Worm (Caenorhabditis elegans) whole organism, midembryonic: Measurements from ENCODE around the gene ndab-1.
"Not testable (repeated sequence)": the region's sequence is repeated elsewhere in the genome, so short reads cannot be mapped to it uniquely, and the experiment has no call there.

Experiments
- cog-1 ChIP-seq: sonication (generic microtip); optimal IDR thresholded peaks from 2 replicates; lab custom pipeline; 2016; ENCODE audit warnings: missing genetic modification characterization, missing compliant biosample characterization
- flt-1 ChIP-seq: fragments of 200-800 bp; sonication (Bioruptor generic); IDR thresholded peaks from 2 replicates; pipeline ENCODE4 v1.3.6; 2022; ENCODE audit warnings: missing genetic modification characterization, missing compliant biosample characterization
- klf-2 ChIP-seq: fragments of 200-800 bp; sonication (Bioruptor generic); conservative IDR thresholded peaks from 2 replicates; pipeline ENCODE4 v1.3.6; 2022; ENCODE audit warnings: missing genetic modification reagents, missing genetic modification characterization, missing compliant biosample characterization
- tab-1 ChIP-seq: fragments of 200-800 bp; sonication (Bioruptor generic); IDR thresholded peaks from 2 replicates; pipeline ENCODE4 v1.3.6; 2022; ENCODE audit warnings: missing genetic modification characterization, missing compliant biosample characterization

DNA sequence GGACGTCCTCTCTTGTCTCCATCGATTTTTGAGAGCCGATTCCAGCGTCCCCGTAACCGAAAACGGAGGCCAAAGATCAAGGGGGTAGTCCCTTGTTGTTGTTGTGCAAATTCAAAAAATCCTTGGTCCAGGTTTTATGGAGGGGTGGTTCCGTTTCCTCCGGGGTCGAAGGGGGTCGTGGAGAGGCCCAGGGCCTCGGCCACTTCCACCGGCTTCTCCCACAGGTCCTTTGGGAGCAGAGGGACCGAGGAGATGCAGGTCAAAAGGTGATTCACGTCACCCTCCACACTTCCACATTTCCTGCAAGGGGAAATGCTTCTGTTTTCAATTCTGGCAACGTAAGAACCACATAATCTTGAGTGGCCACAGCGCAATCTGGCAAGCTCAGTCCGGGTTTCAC is 31.8 kb downstream of the ndab-1 start, which contains the start of gene fbxb-22:
- not testable (repeated sequence) for TF ChIP-seq klf-2 (GFP tag; lab: Robert Waterston, UW); tab-1 (GFP tag; lab: Robert Waterston, UW); cog-1; flt-1
